Fruit fly (Drosophila melanogaster) whole organism, embryonic: ENCODE measurements around the gene UQCR-14L.

Experiments used
- Awh ChIP-seq: fragments of 200-800 bp; sonication (Bioruptor generic); IDR thresholded peaks from 2 replicates; pipeline ENCODE4, ENCODE4 v1.3.6; 2022; ENCODE audit warnings: missing biosample characterization, missing genetic modification characterization
- B-H2 ChIP-seq: fragments of 200-800 bp; sonication (Bioruptor generic); optimal IDR thresholded peaks from 2 replicates; lab custom pipeline; 2018; ENCODE audit warnings: missing biosample characterization, mild to moderate bottlenecking, missing genetic modification characterization
- CG10267 ChIP-seq: fragments of 200-800 bp; sonication (Bioruptor generic); optimal IDR thresholded peaks from 2 replicates; lab custom pipeline; 2018; ENCODE audit warnings: missing biosample characterization, mild to moderate bottlenecking, missing genetic modification characterization, moderate library complexity
- CG10654 ChIP-seq: fragments of 200-800 bp; sonication (Bioruptor generic); optimal IDR thresholded peaks from 2 replicates; lab custom pipeline; 2016; ENCODE audit warnings: missing biosample characterization, missing genetic modification characterization
- CG11696 ChIP-seq: fragments of 200-800 bp; sonication (Bioruptor generic); IDR thresholded peaks from 2 replicates; pipeline ENCODE4 v1.3.6; 2022; ENCODE audit warnings: missing biosample characterization, missing genetic modification characterization
- CG15073 ChIP-seq: fragments of 200-800 bp; sonication (Bioruptor generic); optimal IDR thresholded peaks from 2 replicates; lab custom pipeline; 2016; ENCODE audit warnings: missing biosample characterization, missing genetic modification characterization
- CG17802 ChIP-seq: fragments of 200-800 bp; sonication (Bioruptor generic); optimal IDR thresholded peaks from 2 replicates; lab custom pipeline; 2018; ENCODE audit warnings: missing biosample characterization, mild to moderate bottlenecking, missing genetic modification characterization, moderate library complexity
- CG18764 ChIP-seq: fragments of 200-800 bp; sonication (Bioruptor generic); optimal IDR thresholded peaks from 3 replicates; lab custom pipeline; 2016; ENCODE audit warnings: missing biosample characterization, missing genetic modification characterization
- CG34422 ChIP-seq: fragments of 200-800 bp; sonication (Bioruptor generic); IDR thresholded peaks from 3 replicates; pipeline ENCODE4 v1.3.6; 2022; ENCODE audit warnings: missing biosample characterization, missing genetic modification characterization
- CG3726 ChIP-seq: fragments of 200-800 bp; sonication (Bioruptor generic); IDR thresholded peaks from 3 replicates; pipeline ENCODE4, ENCODE4 v1.3.6; 2022; ENCODE audit warnings: missing biosample characterization, missing genetic modification characterization
- CG3995 ChIP-seq: fragments of 200-800 bp; sonication (Bioruptor generic); optimal IDR thresholded peaks from 3 replicates; lab custom pipeline; 2016; ENCODE audit warnings: missing biosample characterization, missing genetic modification characterization
- CG4707 ChIP-seq: fragments of 200-800 bp; sonication (Bioruptor generic); optimal IDR thresholded peaks from 2 replicates; lab custom pipeline; 2018; ENCODE audit warnings: missing biosample characterization, mild to moderate bottlenecking, missing genetic modification characterization, moderate library complexity
- CG6254 ChIP-seq: fragments of 200-800 bp; sonication (Bioruptor generic); optimal IDR thresholded peaks from 3 replicates; lab custom pipeline; 2017; ENCODE audit warnings: mild to moderate bottlenecking, missing biosample characterization, missing genetic modification reagents, missing genetic modification characterization
- CG7357 ChIP-seq: fragments of 200-800 bp; sonication (Bioruptor generic); IDR thresholded peaks from 3 replicates; pipeline ENCODE4 v1.3.6; 2022; ENCODE audit warnings: missing biosample characterization, missing genetic modification characterization
- CG7987 ChIP-seq: fragments of 200-800 bp; sonication (Bioruptor generic); optimal IDR thresholded peaks from 2 replicates; lab custom pipeline; 2018; ENCODE audit warnings: missing biosample characterization, mild to moderate bottlenecking, missing genetic modification characterization, moderate library complexity
- CG9797 ChIP-seq: fragments of 200-800 bp; sonication (Bioruptor generic); optimal IDR thresholded peaks from 3 replicates; lab custom pipeline; 2018; ENCODE audit warnings: missing biosample characterization, mild to moderate bottlenecking, missing genetic modification characterization
- CkIIα-i1 ChIP-seq: fragments of 200-800 bp; sonication (Bioruptor generic); IDR thresholded peaks from 2 replicates; pipeline ENCODE4 v1.3.6; 2022; ENCODE audit warnings: missing biosample characterization, missing genetic modification characterization
- Dip2 ChIP-seq: fragments of 200-800 bp; sonication (Bioruptor generic); IDR thresholded peaks from 2 replicates; pipeline ENCODE4 v1.3.6; 2022; ENCODE audit warnings: missing biosample characterization, missing genetic modification characterization
- ERR ChIP-seq: fragments of 200-800 bp; sonication (Bioruptor generic); optimal IDR thresholded peaks from 2 replicates; lab custom pipeline; 2016; ENCODE audit warnings: missing biosample characterization, missing genetic modification characterization
- H15 ChIP-seq: fragments of 200-800 bp; sonication (Bioruptor generic); IDR thresholded peaks from 3 replicates; pipeline ENCODE4 v1.3.6; 2022; ENCODE audit warnings: missing biosample characterization, missing genetic modification characterization
- HLH3B ChIP-seq: fragments of 200-800 bp; sonication (Bioruptor generic); IDR thresholded peaks from 2 replicates; pipeline ENCODE4 v1.3.6; 2022; ENCODE audit warnings: missing biosample characterization, missing genetic modification characterization
- Hmx ChIP-seq: fragments of 200-800 bp; sonication (Bioruptor generic); optimal IDR thresholded peaks from 2 replicates; lab custom pipeline; 2016; ENCODE audit warnings: missing biosample characterization, missing genetic modification characterization
- Med ChIP-seq: fragments of 200-800 bp; sonication (Bioruptor generic); peaks from one replicate; lab custom pipeline; 2016; ENCODE audit warnings: missing biosample characterization, missing genetic modification characterization, mild to moderate bottlenecking, inconsistent platforms, moderate library complexity
- NC2α ChIP-seq: fragments of 200-800 bp; sonication (Bioruptor generic); optimal IDR thresholded peaks from 2 replicates; lab custom pipeline; 2016; ENCODE audit warnings: missing biosample characterization, missing genetic modification characterization
- Oli ChIP-seq: fragments of 200-800 bp; sonication (Bioruptor generic); optimal IDR thresholded peaks from 2 replicates; lab custom pipeline; 2018; ENCODE audit warnings: missing biosample characterization, mild to moderate bottlenecking, missing genetic modification characterization, moderate library complexity
- Pdp1 ChIP-seq, 2 experiments: fragments of 200-800 bp; sonication (Bioruptor generic); optimal IDR thresholded peaks; 3 replicates each; lab custom pipeline; 2016; ENCODE audit warnings: missing biosample characterization in 2 of 2, missing genetic modification characterization in 2 of 2, mild to moderate bottlenecking in 1 of 2, moderate library complexity in 1 of 2
- Rx ChIP-seq: fragments of 200-800 bp; sonication (Bioruptor generic); IDR thresholded peaks from 2 replicates; pipeline ENCODE4 v1.3.6; 2022; ENCODE audit warnings: missing biosample characterization, missing genetic modification characterization
- bcd ChIP-seq: fragments of 200-800 bp; sonication (Bioruptor generic); optimal IDR thresholded peaks from 2 replicates; lab custom pipeline; 2017; ENCODE audit warnings: missing biosample characterization, mild to moderate bottlenecking, missing genetic modification characterization
- cwo ChIP-seq: fragments of 200-800 bp; sonication (Bioruptor generic); optimal IDR thresholded peaks from 3 replicates; lab custom pipeline; 2017; ENCODE audit warnings: missing biosample characterization, missing genetic modification characterization, mild to moderate bottlenecking, moderate library complexity, missing genetic modification reagents
- en ChIP-seq: fragments of 200-800 bp; sonication (Bioruptor generic); optimal IDR thresholded peaks from 2 replicates; lab custom pipeline; 2016; ENCODE audit warnings: missing biosample characterization, missing genetic modification characterization
- exex ChIP-seq: fragments of 200-800 bp; sonication (Bioruptor generic); optimal IDR thresholded peaks from 4 replicates; lab custom pipeline; 2018; ENCODE audit warnings: missing biosample characterization, mild to moderate bottlenecking, missing genetic modification characterization, moderate library complexity
- ham ChIP-seq: fragments of 200-800 bp; sonication (Bioruptor generic); IDR thresholded peaks from 2 replicates; pipeline ENCODE4 v1.3.6; 2022; ENCODE audit warnings: missing biosample characterization, missing genetic modification characterization
- jigr1 ChIP-seq: fragments of 200-800 bp; sonication (Bioruptor generic); IDR thresholded peaks from 3 replicates; pipeline ENCODE4 v1.3.6; 2022; ENCODE audit warnings: missing biosample characterization, missing genetic modification characterization
- knrl ChIP-seq: fragments of 200-800 bp; sonication (Bioruptor generic); IDR thresholded peaks from 3 replicates; pipeline ENCODE4 v1.3.6; 2022; ENCODE audit warnings: missing biosample characterization, missing genetic modification characterization; ENCODE audit not compliant: partially characterized antibody
- mirr ChIP-seq: fragments of 200-800 bp; sonication (Bioruptor generic); optimal IDR thresholded peaks from 3 replicates; lab custom pipeline; 2018; ENCODE audit warnings: missing biosample characterization, mild to moderate bottlenecking, missing genetic modification characterization
- nau ChIP-seq: fragments of 200-800 bp; sonication (Bioruptor generic); optimal IDR thresholded peaks from 3 replicates; lab custom pipeline; 2017; ENCODE audit warnings: missing biosample characterization, mild to moderate bottlenecking, missing genetic modification characterization, missing genetic modification reagents
- pan ChIP-seq, 4 experiments: fragments of >200 bp in 3 of 4; fragments of 200-800 bp in 1 of 4; sonication (Bioruptor generic) in 1 of 4; optimal IDR thresholded peaks in 3 of 4; IDR thresholded peaks in 1 of 4; 2 replicates each; pipeline versions ENCODE4 v1.3.6 to Lab custom; 2017 to 2022; ENCODE audit warnings: missing biosample characterization in 2 of 4, missing genetic modification characterization in 2 of 4, mixed read lengths in 1 of 4
- ranshi ChIP-seq: fragments of 200-800 bp; sonication (Bioruptor generic); IDR thresholded peaks from 2 replicates; pipeline ENCODE4 v1.3.6; 2022; ENCODE audit warnings: missing biosample characterization, missing genetic modification characterization
- rib ChIP-seq: fragments of 200-800 bp; sonication (Bioruptor generic); IDR thresholded peaks from 2 replicates; pipeline ENCODE4 v1.3.6; 2022; ENCODE audit warnings: missing biosample characterization, missing genetic modification characterization
- sc ChIP-seq, 3 experiments: fragments of >200 bp in 2 of 3; fragments of 200-800 bp in 1 of 3; sonication (Bioruptor generic) in 1 of 3; optimal IDR thresholded peaks; 2 replicates in 2 of 3; 3 replicates in 1 of 3; lab custom pipeline; 2017; ENCODE audit warnings: mild to moderate bottlenecking in 1 of 3, missing biosample characterization in 1 of 3, missing genetic modification characterization in 1 of 3, missing genetic modification reagents in 1 of 3
- scrt ChIP-seq: fragments of 200-800 bp; sonication (Bioruptor generic); optimal IDR thresholded peaks from 2 replicates; lab custom pipeline; 2018; ENCODE audit warnings: missing biosample characterization, mild to moderate bottlenecking, missing genetic modification characterization, moderate library complexity
- sens ChIP-seq: fragments of 200-800 bp; sonication (Bioruptor generic); peaks from one replicate; lab custom pipeline; 2016; ENCODE audit warnings: missing biosample characterization, missing genetic modification characterization
- sob ChIP-seq: fragments of 200-800 bp; sonication (Bioruptor generic); IDR thresholded peaks from 2 replicates; pipeline ENCODE4 v1.3.6; 2022; ENCODE audit warnings: missing biosample characterization, missing genetic modification characterization
- sug ChIP-seq: fragments of 200-800 bp; optimal IDR thresholded peaks from 2 replicates; lab custom pipeline; 2019; ENCODE audit warnings: missing biosample characterization, mild to moderate bottlenecking, missing genetic modification characterization, moderate library complexity
- twi ChIP-seq: fragments of 200-800 bp; optimal IDR thresholded peaks from 2 replicates; lab custom pipeline; 2019; ENCODE audit warnings: missing biosample characterization, mild to moderate bottlenecking, missing genetic modification characterization, moderate library complexity

UQCR-14L gene

DNA sequence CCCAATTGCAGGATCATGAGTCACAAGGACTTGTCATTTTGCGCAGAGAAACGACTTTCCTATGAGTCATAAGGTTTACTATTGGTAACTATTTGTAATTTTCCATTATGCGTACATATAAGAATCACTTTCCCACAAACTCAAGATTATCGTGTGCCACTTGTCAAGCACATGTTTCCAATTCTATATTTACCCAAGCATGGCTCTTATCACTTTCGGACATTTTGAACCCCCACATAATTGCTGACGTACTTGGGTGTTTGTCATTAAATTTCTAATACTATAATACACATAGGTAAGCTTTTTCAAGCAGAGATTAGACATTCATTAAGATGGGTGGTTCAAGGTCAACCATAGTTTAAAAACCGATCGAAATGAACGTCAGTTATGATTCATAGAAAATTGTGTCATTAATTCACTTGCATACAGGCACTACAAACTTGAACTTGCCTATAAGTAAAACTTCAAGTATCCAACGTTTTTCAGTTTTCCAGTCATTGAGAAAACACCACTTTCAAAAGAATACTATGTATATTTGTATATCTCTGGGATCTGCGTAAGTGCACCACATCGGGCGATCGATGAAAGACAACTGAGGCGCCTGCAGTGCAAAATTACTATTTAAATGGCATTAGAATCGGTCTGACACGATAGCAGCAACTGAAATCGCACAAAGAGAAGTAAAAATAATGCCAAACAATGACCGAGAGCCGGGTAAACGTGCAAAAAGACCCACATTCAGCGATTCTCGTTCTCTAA lies 34.0 kb downstream of the UQCR-14L start:
- peak; percentile 72 for TF ChIP-seq sug
- peak; percentile 17 for TF ChIP-seq Med (GFP tag; lab: Kevin White, UChicago)
- TF ChIP-seq B-H2 (GFP tag; lab: Kevin White, UChicago), result peak; percentile 26
- TF ChIP-seq CG34422 (GFP tag; lab: Robert Waterston, UW), result no peak
- TF ChIP-seq CG6254 (GFP tag; lab: Kevin White, UChicago), result no peak
- TF ChIP-seq CG7987 (GFP tag; lab: Kevin White, UChicago), result peak; percentile 54
- TF ChIP-seq exex (tag; lab: Kevin White, UChicago), result peak; percentile 48
- 0 out of 2 replicates have a peak, but pooled peaks have one; percentile 5 for TF ChIP-seq sob (GFP tag; lab: Robert Waterston, UW)
- no peak for TF ChIP-seq CG9797 (GFP tag; lab: Kevin White, UChicago)
- no peak for TF ChIP-seq CG3726 (GFP tag; lab: Robert Waterston, UW)
- peak; percentile 46 for TF ChIP-seq mirr (GFP tag; lab: Kevin White, UChicago)
- TF ChIP-seq sens (GFP tag; lab: Kevin White, UChicago), result peak; percentile 60
- TF ChIP-seq Pdp1 (GFP tag; optimal IDR thresholded peaks at IDR 0.05; lab: Kevin White, UChicago), result peak in 1 of 2 experiments; percentile 15
- peak; percentile 82 for TF ChIP-seq twi (tag; lab: Kevin White, UChicago)

DNA sequence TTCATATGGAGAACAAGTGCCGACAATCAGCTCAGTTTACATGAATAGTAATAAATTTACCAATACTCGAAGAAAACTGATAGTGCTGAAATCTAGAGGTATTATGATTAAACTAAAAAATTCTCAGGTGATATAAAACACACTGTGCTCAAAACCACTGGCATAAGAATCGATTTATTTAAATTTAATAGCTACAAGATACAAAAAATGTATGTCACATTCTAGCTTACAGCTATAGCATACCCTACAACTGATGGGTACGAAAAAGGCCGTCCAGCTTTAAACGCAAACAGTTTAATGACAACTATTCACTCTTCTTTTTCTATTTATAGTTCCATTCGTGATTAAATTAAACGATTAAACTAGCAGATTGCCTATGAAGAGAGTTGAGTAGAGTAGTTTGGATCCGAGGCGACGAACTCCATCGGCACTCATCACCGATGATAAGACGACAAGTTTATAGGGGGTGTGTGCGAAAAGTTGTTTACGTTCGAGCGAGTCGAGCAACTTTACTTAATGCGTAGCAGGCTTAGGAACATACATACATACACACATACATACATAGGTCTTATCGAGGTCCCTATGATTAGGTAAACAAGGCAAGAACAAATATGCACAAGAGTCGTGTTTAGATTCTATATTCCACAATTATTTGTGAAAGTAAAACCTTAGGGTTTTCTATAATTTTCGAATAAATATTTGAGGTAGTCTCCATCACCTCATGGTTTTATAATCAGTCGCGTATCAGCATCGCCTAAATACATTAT lies 35.1 kb downstream of the UQCR-14L start:
- TF ChIP-seq CG18764 (peak; percentile 69), NC2α (GFP tag; lab: Kevin White, UChicago) (peak; percentile 74), ERR (GFP tag; lab: Kevin White, UChicago) (peak; percentile 52), nau (GFP tag; lab: Kevin White, UChicago) (peak; percentile 76), CG7357 (GFP tag; lab: Robert Waterston, UW) (peak; percentile 30; the same call in 1 of the 3 replicates), jigr1 (GFP tag; lab: Robert Waterston, UW) (no peak), bcd (peak; percentile 49), en (GFP tag; lab: Kevin White, UChicago) (peak; percentile 24), scrt (GFP tag; lab: Kevin White, UChicago) (peak; percentile 24), CG7987 (GFP tag; lab: Kevin White, UChicago) (peak; percentile 34), CG15073 (peak; percentile 32), CG4707 (peak; percentile 54), Awh (GFP tag; lab: Robert Waterston, UW) (peak; percentile 85), CG11696 (GFP tag; lab: Robert Waterston, UW) (peak; percentile 43), knrl (GFP tag; lab: Robert Waterston, UW) (no peak), CkIIα-i1 (GFP tag; lab: Robert Waterston, UW) (no peak), Oli (peak; percentile 5), CG10267 (tag; lab: Kevin White, UChicago) (peak; percentile 40), pan (optimal IDR thresholded peaks at IDR 0.05; lab: Kevin White, UChicago) (no peak), pan (GFP tag; optimal IDR thresholded peaks at IDR 0.05 in 1 of 2, IDR thresholded peaks at IDR 0.05 in 1 of 2) (peak in 1 of 2 experiments; percentile 75), Hmx (GFP tag; lab: Kevin White, UChicago) (peak; percentile 48), CG3995 (GFP tag; lab: Kevin White, UChicago) (no peak), ham (GFP tag; lab: Robert Waterston, UW) (no peak), Dip2 (no peak), H15 (peak; percentile 40), CG10654 (peak; percentile 75), cwo (GFP tag; lab: Kevin White, UChicago) (peak; percentile 81), HLH3B (GFP tag; lab: Robert Waterston, UW) (peak; percentile 61), rib (peak; percentile 83), Rx (GFP tag; lab: Robert Waterston, UW) (peak; percentile 62), ranshi (peak; percentile 58), CG17802 (tag; lab: Kevin White, UChicago) (peak; percentile 6), sc (optimal IDR thresholded peaks at IDR 0.05; lab: Kevin White, UChicago) (no peak), sc (GFP tag; optimal IDR thresholded peaks at IDR 0.05; lab: Kevin White, UChicago) (peak; percentile 86)
